Worm (Caenorhabditis elegans): ENCODE data around the gene C45G9.6.

ce11 chrIII:5077150-5077814, 41.0 kb downstream of the C45G9.6 start, which contains the start of gene alh-1:
- TF ChIP-seq nhr-11 (tag; optimal IDR thresholded peaks at IDR 0.05) (no peak), dve-1 (tag; optimal IDR thresholded peaks at IDR 0.05) (no peak), mec-3 (tag; optimal IDR thresholded peaks at IDR 0.05; ENCODE audit: borderline replicate concordance) (no peak), pros-1 (tag; optimal IDR thresholded peaks at IDR 0.05) (no peak)
